Worm (Caenorhabditis elegans) whole organism, young adult: Measurements from ENCODE around the gene C02E7.7.
A peak's percentile ranks its signal among the peaks of the same experiment; 100 is the strongest.
"Not testable (repeated sequence)": the region's sequence is repeated elsewhere in the genome, so short reads cannot be mapped to it uniquely, and the experiment has no call there.

Experiments
- B0035.1 ChIP-seq: sonication (generic microtip); optimal IDR thresholded peaks from 2 replicates; lab custom pipeline; 2016; ENCODE audit warnings: missing genetic modification characterization, mild to moderate bottlenecking, missing compliant biosample characterization, missing genotype, missing genetic modification reagents
- C17E4.6 ChIP-seq: fragments of 200-800 bp; sonication (Bioruptor generic); IDR thresholded peaks from 2 replicates; pipeline ENCODE4 v1.3.6; 2022; ENCODE audit warnings: missing genetic modification reagents, missing genetic modification characterization, missing compliant biosample characterization
- F10E7.11 ChIP-seq: sonication (generic microtip); optimal IDR thresholded peaks from 2 replicates; lab custom pipeline; 2017; ENCODE audit warnings: mild to moderate bottlenecking, missing genetic modification characterization, moderate library complexity, missing compliant biosample characterization
- F55B11.4 ChIP-seq: sonication (generic microtip); optimal IDR thresholded peaks from 2 replicates; lab custom pipeline; 2016; ENCODE audit warnings: missing compliant biosample characterization, missing genetic modification characterization, borderline replicate concordance; ENCODE audit not compliant: insufficient read depth
- Y53G8AR.9 ChIP-seq: fragments of 200-800 bp; sonication (Bioruptor generic); conservative IDR thresholded peaks from 2 replicates; pipeline ENCODE4 v1.3.6; 2022; ENCODE audit warnings: missing genetic modification reagents, missing genetic modification characterization, missing compliant biosample characterization
- ZK185.1 ChIP-seq: sonication (generic microtip); optimal IDR thresholded peaks from 2 replicates; lab custom pipeline; 2016; ENCODE audit warnings: mild to moderate bottlenecking, missing genetic modification characterization, missing compliant biosample characterization; ENCODE audit not compliant: poor library complexity, severe bottlenecking
- attf-5 ChIP-seq: fragments of 200-800 bp; sonication (Bioruptor generic); optimal IDR thresholded peaks from 2 replicates; lab custom pipeline; 2018; ENCODE audit warnings: mild to moderate bottlenecking, missing genetic modification characterization, missing compliant biosample characterization
- attf-6 ChIP-seq: fragments of 200-800 bp; sonication (Bioruptor generic); IDR thresholded peaks from 2 replicates; pipeline ENCODE4 v1.3.6; 2022; ENCODE audit warnings: missing genetic modification reagents, missing genetic modification characterization, missing compliant biosample characterization
- ceh-27 ChIP-seq: fragments of 200-800 bp; sonication (Bioruptor generic); optimal IDR thresholded peaks from 2 replicates; lab custom pipeline; 2018; ENCODE audit warnings: mild to moderate bottlenecking, missing genetic modification characterization, moderate library complexity, missing compliant biosample characterization
- ceh-58 ChIP-seq: fragments of 200-800 bp; sonication (Bioruptor generic); IDR thresholded peaks from 2 replicates; pipeline ENCODE4 v1.3.6; 2022; ENCODE audit warnings: missing genetic modification characterization, missing compliant biosample characterization
- ceh-79 ChIP-seq: sonication (generic microtip); optimal IDR thresholded peaks from 2 replicates; lab custom pipeline; 2017; ENCODE audit warnings: mild to moderate bottlenecking, missing genetic modification characterization, missing compliant biosample characterization
- chd-7 ChIP-seq: sonication (generic microtip); optimal IDR thresholded peaks from 2 replicates; lab custom pipeline; 2016; ENCODE audit warnings: mild to moderate bottlenecking, missing genetic modification characterization, moderate library complexity, missing compliant biosample characterization
- egl-44 ChIP-seq: fragments of 200-800 bp; sonication (Bioruptor generic); IDR thresholded peaks from 2 replicates; pipeline ENCODE4 v1.3.6; 2022; ENCODE audit warnings: missing genetic modification reagents, missing genetic modification characterization, missing compliant biosample characterization
- egrh-3 ChIP-seq: fragments of 200-800 bp; sonication (Bioruptor generic); IDR thresholded peaks from 2 replicates; pipeline ENCODE4 v1.3.6; 2022; ENCODE audit warnings: missing genetic modification reagents, missing genetic modification characterization, missing compliant biosample characterization
- ets-4 ChIP-seq: fragments of 200-800 bp; sonication (Bioruptor generic); optimal IDR thresholded peaks from 2 replicates; lab custom pipeline; 2018; ENCODE audit warnings: mild to moderate bottlenecking, missing genetic modification characterization, missing compliant biosample characterization
- gei-17 ChIP-seq: fragments of 200-800 bp; sonication (Bioruptor generic); optimal IDR thresholded peaks from 2 replicates; lab custom pipeline; 2018; ENCODE audit warnings: mild to moderate bottlenecking, missing genetic modification characterization, missing compliant biosample characterization
- hlh-26 ChIP-seq: fragments of 200-800 bp; sonication (Bioruptor generic); conservative IDR thresholded peaks from 2 replicates; pipeline ENCODE4 v1.3.6; 2022; ENCODE audit warnings: missing genetic modification reagents, missing genetic modification characterization, missing compliant biosample characterization
- hmg-1.2 ChIP-seq: fragments of 200-800 bp; sonication (Bioruptor generic); IDR thresholded peaks from 2 replicates; pipeline ENCODE4 v1.3.6; 2022; ENCODE audit warnings: missing genetic modification reagents, missing genetic modification characterization, missing compliant biosample characterization
- hmg-20 ChIP-seq: fragments of 200-800 bp; sonication (Bioruptor generic); IDR thresholded peaks from 2 replicates; pipeline ENCODE4 v1.3.6; 2022; ENCODE audit warnings: missing genetic modification reagents, missing genetic modification characterization, missing compliant biosample characterization
- hrde-1 ChIP-seq: sonication (generic microtip); optimal IDR thresholded peaks from 2 replicates; lab custom pipeline; 2016; ENCODE audit warnings: missing genetic modification characterization, mild to moderate bottlenecking, missing compliant biosample characterization, moderate library complexity, missing genotype, missing genetic modification reagents, borderline replicate concordance
- let-607 ChIP-seq, 2 experiments: fragments of 200-800 bp in 1 of 2; sonication (Bioruptor generic) in 1 of 2; sonication (generic microtip) in 1 of 2; optimal IDR thresholded peaks; 2 replicates each; lab custom pipeline; 2016 to 2018; ENCODE audit warnings: mild to moderate bottlenecking in 2 of 2, missing compliant biosample characterization in 2 of 2, missing genetic modification characterization in 2 of 2, moderate library complexity in 2 of 2, missing genotype in 1 of 2
- lsl-1 ChIP-seq: fragments of 200-800 bp; sonication (Bioruptor generic); optimal IDR thresholded peaks from 2 replicates; lab custom pipeline; 2018; ENCODE audit warnings: mild to moderate bottlenecking, missing genetic modification characterization, moderate library complexity, missing compliant biosample characterization
- lsy-27 ChIP-seq: sonication (generic microtip); optimal IDR thresholded peaks from 2 replicates; lab custom pipeline; 2017; ENCODE audit warnings: missing genetic modification characterization, mild to moderate bottlenecking, missing compliant biosample characterization, antibody characterized with exemption, missing genotype, borderline replicate concordance; ENCODE audit not compliant: insufficient read depth
- mes-4 ChIP-seq: sonication (generic microtip); optimal IDR thresholded peaks from 2 replicates; lab custom pipeline; 2016; ENCODE audit warnings: missing genotype, missing genetic modification characterization, missing compliant biosample characterization
- mxl-1 ChIP-seq: sonication (generic microtip); optimal IDR thresholded peaks from 2 replicates; lab custom pipeline; 2016; ENCODE audit warnings: missing genetic modification characterization, missing compliant biosample characterization
- nhr-120 ChIP-seq: fragments of 200-800 bp; sonication (Bioruptor generic); IDR thresholded peaks from 2 replicates; pipeline ENCODE4 v1.3.6; 2022; ENCODE audit warnings: missing genetic modification characterization, missing compliant biosample characterization
- nhr-179 ChIP-seq: sonication (generic microtip); optimal IDR thresholded peaks from 2 replicates; lab custom pipeline; 2016; ENCODE audit warnings: mild to moderate bottlenecking, missing genetic modification characterization, missing compliant biosample characterization
- nhr-80 ChIP-seq: sonication (generic microtip); optimal IDR thresholded peaks from 2 replicates; lab custom pipeline; 2016; ENCODE audit warnings: missing genetic modification characterization, missing compliant biosample characterization
- nhr-90 ChIP-seq: sonication (generic microtip); optimal IDR thresholded peaks from 2 replicates; lab custom pipeline; 2016; ENCODE audit warnings: missing genotype, mild to moderate bottlenecking, missing genetic modification characterization, missing compliant biosample characterization
- sea-2 ChIP-seq: fragments of 200-800 bp; sonication (Bioruptor generic); IDR thresholded peaks from 2 replicates; pipeline ENCODE4 v1.3.6; 2022; ENCODE audit warnings: missing genetic modification characterization, missing compliant biosample characterization
- snpc-1.1 ChIP-seq: sonication (generic microtip); optimal IDR thresholded peaks from 2 replicates; lab custom pipeline; 2017; ENCODE audit warnings: missing genetic modification characterization, mild to moderate bottlenecking, missing compliant biosample characterization, antibody characterized with exemption, moderate library complexity, missing genotype, missing genetic modification reagents; ENCODE audit not compliant: insufficient read depth
- snpc-3.4 ChIP-seq: sonication (generic microtip); optimal IDR thresholded peaks from 2 replicates; lab custom pipeline; 2017; ENCODE audit warnings: missing genetic modification characterization, mild to moderate bottlenecking, missing compliant biosample characterization, antibody characterized with exemption, moderate library complexity, missing genotype, missing genetic modification reagents
- snpc-4 ChIP-seq, 5 experiments: fragments of 150-350 bp in 1 of 5; sonication (generic microtip) in 4 of 5; optimal IDR thresholded peaks; 2 replicates each; lab custom pipeline; 2014 to 2018; ENCODE audit warnings: missing genetic modification characterization in 5 of 5, missing biosample characterization in 3 of 5, antibody characterized with exemption in 2 of 5, mild to moderate bottlenecking in 2 of 5, missing compliant biosample characterization in 2 of 5, missing genotype in 2 of 5, moderate library complexity in 2 of 5, missing genetic modification reagents in 1 of 5
- tbx-9 ChIP-seq: sonication (generic microtip); optimal IDR thresholded peaks from 2 replicates; lab custom pipeline; 2016; ENCODE audit warnings: borderline replicate concordance, missing genetic modification characterization, inconsistent platforms, missing compliant biosample characterization
- tlf-1 ChIP-seq: fragments of 200-800 bp; sonication (Bioruptor generic); optimal IDR thresholded peaks from 2 replicates; lab custom pipeline; 2018; ENCODE audit warnings: mild to moderate bottlenecking, missing genetic modification characterization, missing compliant biosample characterization
- unc-130 ChIP-seq: sonication (generic microtip); optimal IDR thresholded peaks from 2 replicates; lab custom pipeline; 2016; ENCODE audit warnings: missing genetic modification reagents, missing genetic modification characterization, missing compliant biosample characterization
- zim-3 ChIP-seq: sonication (generic microtip); optimal IDR thresholded peaks from 2 replicates; lab custom pipeline; 2017; ENCODE audit warnings: mild to moderate bottlenecking, missing genetic modification characterization, moderate library complexity, missing compliant biosample characterization
- ztf-18 ChIP-seq: sonication (generic microtip); optimal IDR thresholded peaks from 2 replicates; lab custom pipeline; 2016; ENCODE audit warnings: missing genotype, mild to moderate bottlenecking, missing genetic modification characterization, missing compliant biosample characterization
- ztf-6 ChIP-seq: fragments of 200-800 bp; sonication (Bioruptor generic); IDR thresholded peaks from 2 replicates; pipeline ENCODE4 v1.3.6; 2022; ENCODE audit warnings: missing genetic modification reagents, missing genetic modification characterization, missing compliant biosample characterization

Gene C02E7.7

DNA sequence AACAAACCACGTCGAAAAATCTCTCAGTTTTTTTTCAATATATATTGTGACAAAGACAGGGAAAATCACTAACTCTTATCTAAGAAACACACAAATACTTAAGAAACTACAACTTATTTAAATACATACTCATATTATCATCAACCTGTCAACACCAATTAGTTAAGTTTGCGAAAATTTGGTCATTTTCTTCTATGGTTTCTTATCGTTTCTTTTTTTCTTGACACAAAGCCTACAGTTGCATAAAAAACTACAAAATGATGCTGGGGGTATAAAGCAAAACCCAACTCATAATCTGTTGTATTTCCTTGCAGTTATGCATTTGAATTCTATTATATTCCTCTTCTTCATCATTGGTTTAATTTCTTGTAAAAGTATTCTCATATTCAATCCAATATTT lies 17.3 kb downstream of the C02E7.7 start, which contains the start of gene ugt-67:
TSS of gene ugt-67 (plus strand) at position 301 of the 400 bp plus-strand sequence.
- TF ChIP-seq lsl-1 (GFP tag; lab: Kevin White, UChicago), result no peak
- TF ChIP-seq hlh-26 (GFP tag; lab: Robert Waterston, UW), result no peak
- TF ChIP-seq Y53G8AR.9 (GFP tag; lab: Robert Waterston, UW), result no peak
- TF ChIP-seq ceh-58, result no peak
- TF ChIP-seq F55B11.4 (tag; lab: Kevin White, UChicago), result no peak
- TF ChIP-seq unc-130, result no peak
- TF ChIP-seq, all 124 proteins: peak for 0

DNA sequence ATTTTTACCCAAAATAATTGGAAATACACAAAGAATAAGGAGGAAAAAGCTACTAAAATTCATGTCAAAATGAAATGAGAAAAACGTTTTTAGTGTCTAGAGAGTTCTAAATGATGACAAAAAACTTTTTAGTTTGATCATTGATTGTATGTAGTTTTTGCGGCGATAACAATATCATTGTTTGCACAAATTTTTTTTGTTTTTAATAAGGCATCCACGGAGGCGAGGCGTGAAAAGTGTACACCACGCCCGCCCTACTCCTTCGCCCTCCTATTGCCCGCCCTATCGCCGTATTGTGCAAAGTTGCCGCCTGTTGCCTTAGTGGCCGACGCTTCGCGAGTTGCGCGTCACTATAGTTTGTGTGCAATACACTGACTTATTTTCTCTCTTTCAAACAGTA lies 18.4 kb downstream of the C02E7.7 start, which contains the start of gene ugt-10:
TSS of gene ugt-10 (minus strand) at position 101 of the 400 bp plus-strand sequence.
- TF ChIP-seq hmg-1.2 (GFP tag; lab: Robert Waterston, UW) (peak; percentile 62), snpc-4 (tag; optimal IDR thresholded peaks at IDR 0.05; lab: Kevin White, UChicago) (peak in 1 of 4 experiments; percentile 41)
- TF ChIP-seq snpc-4 (GFP tag; optimal IDR thresholded peaks at IDR 0.05; lab: Kevin White, UChicago), result not testable (repeated sequence)

DNA sequence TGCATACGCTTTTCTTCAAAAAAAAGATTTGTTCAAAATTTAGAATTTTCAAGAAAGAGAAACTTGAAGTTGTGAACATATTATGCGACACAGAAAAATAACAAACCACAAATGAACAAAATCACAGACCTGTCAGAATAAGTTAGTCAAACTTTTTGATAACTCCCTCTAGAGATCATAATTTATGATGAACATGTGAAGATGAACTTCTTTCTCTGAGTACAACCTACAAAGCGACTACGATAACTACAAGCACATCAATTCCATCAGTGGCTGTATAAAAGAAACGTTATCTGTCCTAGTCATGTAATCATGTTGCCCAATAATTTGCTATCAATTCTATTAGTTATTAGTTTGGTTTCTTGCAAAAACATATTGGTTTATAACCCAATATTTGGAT lies 22.6 kb downstream of the C02E7.7 start, which contains the start of gene ugt-9:
TSS of gene ugt-9 (plus strand) at position 305 of the 400 bp plus-strand sequence.
- TF ChIP-seq C17E4.6, result no peak

DNA sequence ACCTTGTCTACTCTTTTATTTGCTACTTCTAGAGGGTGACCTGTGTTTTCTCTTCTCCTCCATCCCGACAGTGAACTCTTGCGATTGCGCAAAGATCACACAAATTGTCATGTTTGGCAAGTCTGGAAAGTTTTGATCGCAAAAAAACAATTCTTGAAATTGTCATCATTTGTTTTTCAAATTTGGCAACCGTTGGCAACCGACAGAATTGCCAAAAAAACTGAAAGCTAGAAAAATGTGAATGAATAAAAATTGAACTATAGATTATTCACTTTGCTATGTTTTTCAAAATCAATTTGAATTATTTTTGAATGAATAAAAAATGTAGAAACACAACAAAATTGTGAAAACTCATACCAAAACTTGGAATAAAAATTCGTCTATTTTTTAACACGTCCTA lies 23.4 kb downstream of the C02E7.7 start, which contains the start of gene ugt-11:
TSS of gene ugt-11 (minus strand) at position 101 of the 400 bp plus-strand sequence.
- no peak for TF ChIP-seq Y53G8AR.9 (GFP tag; lab: Robert Waterston, UW)
- no peak for TF ChIP-seq tlf-1 (GFP tag; lab: Kevin White, UChicago)
- no peak for TF ChIP-seq gei-17 (GFP tag; lab: Kevin White, UChicago)
- TF ChIP-seq hrde-1 (tag; lab: Kevin White, UChicago), result no peak
- no peak for TF ChIP-seq nhr-80 (tag; lab: Kevin White, UChicago)

DNA sequence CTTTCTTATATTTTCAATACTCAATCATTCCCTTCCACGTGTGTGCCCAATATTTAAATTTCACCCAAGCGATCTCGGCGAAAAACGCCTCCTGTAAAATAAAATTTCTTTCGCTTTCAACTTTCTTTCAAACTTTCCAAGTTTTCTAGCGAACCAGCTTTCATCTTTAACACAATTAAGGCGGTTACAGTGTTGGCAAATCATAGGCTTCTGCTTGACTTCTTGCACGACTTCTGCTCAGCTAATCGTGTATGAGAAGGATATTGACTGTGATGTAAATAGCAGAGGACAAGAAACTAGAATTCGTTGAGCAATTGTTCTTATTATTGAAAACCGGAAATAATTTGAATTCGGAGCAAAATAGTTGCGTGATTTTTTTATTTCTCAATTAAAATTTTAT lies 27.1 kb downstream of the C02E7.7 start:
- TF ChIP-seq zim-3 (tag; lab: Kevin White, UChicago) (no peak), ceh-27 (GFP tag; lab: Kevin White, UChicago) (no peak), ztf-6 (GFP tag; lab: Robert Waterston, UW) (no peak), ztf-18 (tag; lab: Kevin White, UChicago) (no peak), egrh-3 (GFP tag; lab: Robert Waterston, UW) (no peak), ceh-79 (tag; lab: Kevin White, UChicago) (no peak), lsl-1 (GFP tag; lab: Kevin White, UChicago) (peak; percentile 57), B0035.1 (no peak), let-607 (tag; optimal IDR thresholded peaks at IDR 0.05; lab: Kevin White, UChicago) (no peak), nhr-120 (no peak), snpc-1.1 (tag; lab: Kevin White, UChicago) (no peak), egl-44 (no peak), chd-7 (no peak), nhr-90 (tag; lab: Kevin White, UChicago) (no peak), attf-5 (GFP tag; lab: Kevin White, UChicago) (no peak), ets-4 (no peak), mes-4 (tag; lab: Kevin White, UChicago) (no peak), mxl-1 (tag; lab: Kevin White, UChicago) (peak; percentile 8), tbx-9 (no peak), attf-6 (GFP tag; lab: Robert Waterston, UW) (peak; percentile 70; the same call in 1 of the 2 replicates), sea-2 (no peak), nhr-179 (tag; lab: Kevin White, UChicago) (no peak), hmg-20 (GFP tag; lab: Robert Waterston, UW) (no peak), nhr-80 (tag; lab: Kevin White, UChicago) (no peak), snpc-3.4 (peak; percentile 51), ZK185.1 (tag; lab: Kevin White, UChicago) (no peak), F10E7.11 (tag; lab: Kevin White, UChicago) (no peak), lsy-27 (tag; lab: Kevin White, UChicago) (no peak)
